Worm (Caenorhabditis elegans): ENCODE measurements around the gene fipr-12.
A peak's percentile ranks its signal among the peaks of the same experiment; 100 is the strongest.

fipr-12 gene

ce11 chrV:9958654-9959053 is 15.5 kb downstream of the fipr-12 start (continued):
- TF ChIP-seq blmp-1 (tag; optimal IDR thresholded peaks at IDR 0.05; ENCODE audit: insufficient read depth): no peak
- peak; percentile 82 for TF ChIP-seq F13H6.1 (tag; optimal IDR thresholded peaks at IDR 0.05)
- TF ChIP-seq sem-4 (tag; optimal IDR thresholded peaks at IDR 0.05): no peak
- no peak for TF ChIP-seq Y55F3AM.14 (GFP tag; optimal IDR thresholded peaks at IDR 0.05)

- no peak for TF ChIP-seq sem-4 (tag; optimal IDR thresholded peaks at IDR 0.05)
- no peak for TF ChIP-seq peb-1 (tag; optimal IDR thresholded peaks at IDR 0.05)
Measured at ce11 chrV:9960376-9960775, 17.2 kb downstream of the fipr-12 start, which contains the start of gene T07C12.10. TSS of gene T07C12.10 (minus strand) at chrV:9960476.

ce11 chrV:9962394-9962793 is 19.3 kb downstream of the fipr-12 start, which contains the start of gene madf-4:
TSS of gene madf-4 (minus strand) at chrV:9962494.
- TF ChIP-seq sma-9 (GFP tag; optimal IDR thresholded peaks at IDR 0.05) (no peak), sma-9 (tag; optimal IDR thresholded peaks at IDR 0.05) (no peak), ztf-11 (tag; optimal IDR thresholded peaks at IDR 0.05) (no peak), C34F6.9 (tag; optimal IDR thresholded peaks at IDR 0.05) (no peak), zag-1 (tag; optimal IDR thresholded peaks at IDR 0.05) (no peak)

ce11 chrV:9962916-9963315 is 19.8 kb downstream of the fipr-12 start:
- no peak for TF ChIP-seq mbf-1 (tag; optimal IDR thresholded peaks at IDR 0.05)
- TF ChIP-seq C34F6.9 (tag; optimal IDR thresholded peaks at IDR 0.05): no peak
- TF ChIP-seq F13H6.1 (tag; optimal IDR thresholded peaks at IDR 0.05): no peak
- no peak for TF ChIP-seq nhr-77 (tag; optimal IDR thresholded peaks at IDR 0.05)
- TF ChIP-seq nhr-237 (tag; optimal IDR thresholded peaks at IDR 0.05): no peak
- TF ChIP-seq mab-5 (tag; optimal IDR thresholded peaks at IDR 0.05): no peak
- no peak for TF ChIP-seq ztf-11 (tag; optimal IDR thresholded peaks at IDR 0.05)
- TF ChIP-seq ama-1 (optimal IDR thresholded peaks at IDR 0.05): no peak
- TF ChIP-seq nhr-23 (tag; optimal IDR thresholded peaks at IDR 0.05): no peak
- no peak for TF ChIP-seq nhr-12 (tag; optimal IDR thresholded peaks at IDR 0.05)
- TF ChIP-seq lin-13 (GFP tag; optimal IDR thresholded peaks at IDR 0.05): no peak
- TF ChIP-seq sma-3 (GFP tag; optimal IDR thresholded peaks at IDR 0.05): no peak
- no peak for TF ChIP-seq Y55F3AM.14 (GFP tag; optimal IDR thresholded peaks at IDR 0.05)

- TF ChIP-seq unc-55 (GFP tag; optimal IDR thresholded peaks at IDR 0.05) (peak; percentile 34), nhr-21 (tag; optimal IDR thresholded peaks at IDR 0.05) (no peak)
Measured at ce11 chrV:9964152-9964785, 21.1 kb downstream of the fipr-12 start.

- TF ChIP-seq lin-11 (tag; optimal IDR thresholded peaks at IDR 0.05) (no peak), R02D3.7 (tag; optimal IDR thresholded peaks at IDR 0.05) (no peak), dmd-4 (tag; optimal IDR thresholded peaks at IDR 0.05) (no peak), sma-3 (GFP tag; optimal IDR thresholded peaks at IDR 0.05) (no peak), fos-1 (tag; optimal IDR thresholded peaks at IDR 0.05) (no peak), mab-5 (tag; optimal IDR thresholded peaks at IDR 0.05) (no peak), skn-1 (tag; optimal IDR thresholded peaks at IDR 0.05) (no peak), blmp-1 (tag; optimal IDR thresholded peaks at IDR 0.05; ENCODE audit: insufficient read depth) (no peak), ztf-1 (GFP tag; conservative IDR thresholded peaks at IDR 0.05) (no peak), nhr-77 (tag; optimal IDR thresholded peaks at IDR 0.05) (no peak), ceh-82 (tag; optimal IDR thresholded peaks at IDR 0.05) (no peak), elt-1 (tag; optimal IDR thresholded peaks at IDR 0.05) (no peak), sem-4 (tag; optimal IDR thresholded peaks at IDR 0.05) (no peak), C34F6.9 (tag; optimal IDR thresholded peaks at IDR 0.05) (no peak), lin-13 (GFP tag; optimal IDR thresholded peaks at IDR 0.05) (no peak), Y55F3AM.14 (GFP tag; optimal IDR thresholded peaks at IDR 0.05) (no peak), nhr-237 (tag; optimal IDR thresholded peaks at IDR 0.05) (no peak)
Measured at ce11 chrV:9965891-9966290, 22.8 kb downstream of the fipr-12 start.

ce11 chrV:9970119-9970518 is 27.0 kb downstream of the fipr-12 start:
- TF ChIP-seq sem-4 (tag; optimal IDR thresholded peaks at IDR 0.05) (peak; percentile 6), ceh-16 (tag; optimal IDR thresholded peaks at IDR 0.05) (peak; percentile 12), sma-9 (GFP tag; optimal IDR thresholded peaks at IDR 0.05) (peak; percentile 80), sma-9 (tag; optimal IDR thresholded peaks at IDR 0.05) (no peak), F13H6.1 (tag; optimal IDR thresholded peaks at IDR 0.05) (peak; percentile 77), mdl-1 (tag; optimal IDR thresholded peaks at IDR 0.05) (peak in 1 of 2 experiments; percentile 10), mab-5 (tag; optimal IDR thresholded peaks at IDR 0.05) (peak; percentile 75), ztf-4 (tag; optimal IDR thresholded peaks at IDR 0.05) (peak; percentile 40), nhr-129 (tag; optimal IDR thresholded peaks at IDR 0.05) (peak; percentile 81), Y55F3AM.14 (GFP tag; optimal IDR thresholded peaks at IDR 0.05) (peak; percentile 53), blmp-1 (tag; optimal IDR thresholded peaks at IDR 0.05; ENCODE audit: insufficient read depth) (no peak), unc-62 (GFP tag; optimal IDR thresholded peaks at IDR 0.05) (no peak), nhr-23 (tag; optimal IDR thresholded peaks at IDR 0.05) (no peak), aly-2 (tag; optimal IDR thresholded peaks at IDR 0.05) (no peak), lin-11 (tag; optimal IDR thresholded peaks at IDR 0.05) (peak; percentile 34), C34F6.9 (tag; optimal IDR thresholded peaks at IDR 0.05) (peak; percentile 41), fos-1 (tag; optimal IDR thresholded peaks at IDR 0.05) (peak; percentile 32), lsy-2 (tag; optimal IDR thresholded peaks at IDR 0.05) (peak; percentile 55 to 58), nhr-25 (tag; optimal IDR thresholded peaks at IDR 0.05) (no peak), R02D3.7 (tag; optimal IDR thresholded peaks at IDR 0.05) (no peak), nhr-77 (tag; optimal IDR thresholded peaks at IDR 0.05) (no peak), sma-3 (GFP tag; optimal IDR thresholded peaks at IDR 0.05) (peak; percentile 51), nhr-21 (tag; optimal IDR thresholded peaks at IDR 0.05) (peak; percentile 25), crh-2 (tag; optimal IDR thresholded peaks at IDR 0.05) (peak; percentile 61)

Measured in whole organism, L2 larva.